Worm (Caenorhabditis elegans): ENCODE results near the gene abch-1.

ce11 chrII:6535957-6536424 lies 4.6 kb upstream of the abch-1 start, which contains the start of gene utp-20:
- TF ChIP-seq ama-1 (optimal IDR thresholded peaks at IDR 0.05) (no peak), tra-4 (tag; optimal IDR thresholded peaks at IDR 0.05) (no peak), flt-1 (GFP tag; IDR thresholded peaks at IDR 0.05) (no peak), tbx-11 (GFP tag; IDR thresholded peaks at IDR 0.05) (no peak), F13C5.2 (tag; optimal IDR thresholded peaks at IDR 0.05) (peak; percentile 5), ets-7 (tag; optimal IDR thresholded peaks at IDR 0.05) (no peak)

All from whole organism, early embryonic.